Fruit fly (Drosophila melanogaster): Measurements from ENCODE around the gene CG14506.

The CG14506 gene

DNA sequence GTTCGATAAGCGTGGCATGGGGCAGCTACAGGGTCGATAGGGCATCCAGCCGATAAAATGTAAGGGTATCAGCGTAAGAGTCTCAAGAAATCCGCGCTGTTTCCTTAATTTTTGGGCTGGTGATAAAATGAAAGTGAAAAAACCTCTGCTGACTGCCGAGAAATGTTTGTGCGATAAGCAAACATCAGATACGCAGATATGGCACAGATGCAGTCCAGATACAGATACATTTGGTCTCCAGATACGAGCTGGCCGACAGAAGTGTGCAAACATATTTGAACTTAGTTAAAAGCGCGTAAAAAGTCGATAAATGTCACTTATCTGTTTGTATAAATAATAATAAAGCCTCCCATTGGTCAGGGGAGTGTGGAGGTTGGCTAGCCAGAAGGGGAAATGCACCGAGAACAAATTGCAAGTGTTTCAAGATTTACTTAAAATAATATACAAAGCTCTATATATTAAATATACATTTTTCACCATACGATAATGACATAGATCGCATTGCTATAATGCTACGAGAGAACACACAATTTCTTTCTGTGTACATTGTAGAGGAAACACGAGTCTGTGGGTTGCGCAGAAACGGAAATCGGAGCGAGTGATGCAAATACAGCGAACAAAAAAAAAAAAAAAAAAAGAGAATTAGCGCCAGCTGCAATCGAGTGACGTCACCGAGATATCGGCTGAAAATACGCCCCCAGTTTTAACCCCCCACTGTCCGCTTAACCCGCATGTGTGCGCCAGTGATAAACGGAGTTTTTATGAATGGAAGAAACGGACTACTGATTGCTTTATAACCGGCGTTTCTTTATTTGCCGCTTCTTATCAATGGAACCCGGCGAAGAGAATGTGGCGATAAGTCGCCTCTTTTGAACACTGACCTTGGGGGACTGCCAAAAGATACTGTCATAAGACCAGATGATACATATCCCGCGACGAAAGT lies 6.1 kb downstream of the CG14506 start (continued):
- TF ChIP-seq CG11456 (GFP tag; IDR thresholded peaks at IDR 0.05) = 0 out of 3 replicates have a peak, but pooled peaks have one; percentile 44
- peak; percentile 42; the same call in 1 of the 3 replicates for TF ChIP-seq zfh1 (GFP tag; IDR thresholded peaks at IDR 0.05)
- TF ChIP-seq prd (optimal IDR thresholded peaks at IDR 0.05) = no peak
- TF ChIP-seq prd (GFP tag; IDR thresholded peaks at IDR 0.05) = peak; percentile 64; the same call in 2 of the 3 replicates
- TF ChIP-seq chinmo (GFP tag; IDR thresholded peaks at IDR 0.05; ENCODE audit: partially characterized antibody) = no peak
- TF ChIP-seq CG9932 (GFP tag; IDR thresholded peaks at IDR 0.05) = no peak
- peak; percentile 42 for TF ChIP-seq phol (tag; optimal IDR thresholded peaks at IDR 0.05)
- peak; percentile 46 for TF ChIP-seq CG31441 (GFP tag; IDR thresholded peaks at IDR 0.05)
- no peak for TF ChIP-seq CG34376 (GFP tag; optimal IDR thresholded peaks at IDR 0.05)
- peak; percentile 31; the same call in 1 of the 2 replicates for TF ChIP-seq sob (GFP tag; IDR thresholded peaks at IDR 0.05)
- peak; percentile 54 for TF ChIP-seq CG2712 (tag; optimal IDR thresholded peaks at IDR 0.05)
- peak; percentile 18; the same call in 1 of the 3 replicates for TF ChIP-seq tgo (GFP tag; IDR thresholded peaks at IDR 0.05)
- TF ChIP-seq E2f1 (GFP tag; IDR thresholded peaks at IDR 0.05) = 0 out of 2 replicates have a peak, but pooled peaks have one; percentile 20
- TF ChIP-seq CG10959 (GFP tag; IDR thresholded peaks at IDR 0.05) = peak; percentile 53; the same call in 1 of the 2 replicates
- TF ChIP-seq pan (optimal IDR thresholded peaks at IDR 0.05) = no peak
- peak in 1 of 2 experiments; percentile 31 for TF ChIP-seq pan (GFP tag; optimal IDR thresholded peaks at IDR 0.05 in 1 of 2, IDR thresholded peaks at IDR 0.05 in 1 of 2)
- TF ChIP-seq ac (GFP tag; optimal IDR thresholded peaks at IDR 0.05) = no peak
- peak; percentile 22; the same call in 1 of the 3 replicates for TF ChIP-seq CG34422 (GFP tag; IDR thresholded peaks at IDR 0.05)
- TF ChIP-seq wdn (GFP tag; IDR thresholded peaks at IDR 0.05) = no peak
- TF ChIP-seq CG3726 (GFP tag; IDR thresholded peaks at IDR 0.05) = 0 out of 3 replicates have a peak, but pooled peaks have one; percentile 7
- peak; percentile 36 for TF ChIP-seq gem (tag; optimal IDR thresholded peaks at IDR 0.05)
- no peak for TF ChIP-seq nau (GFP tag; optimal IDR thresholded peaks at IDR 0.05)
- peak; percentile 36 for TF ChIP-seq CG18262 (tag; optimal IDR thresholded peaks at IDR 0.05)
- peak; percentile 15 for TF ChIP-seq CG17829 (tag; optimal IDR thresholded peaks at IDR 0.05)
- peak; percentile 1 for TF ChIP-seq trem (tag; optimal IDR thresholded peaks at IDR 0.05)
- TF ChIP-seq CG17361 (GFP tag; IDR thresholded peaks at IDR 0.05) = 0 out of 3 replicates have a peak, but pooled peaks have one; percentile 12
- TF ChIP-seq dmrt99B (tag; optimal IDR thresholded peaks at IDR 0.05) = peak; percentile 2
- TF ChIP-seq H2.0 (GFP tag; IDR thresholded peaks at IDR 0.05) = no peak
- 0 out of 2 replicates have a peak, but pooled peaks have one; percentile 18 for TF ChIP-seq Rfx (GFP tag; IDR thresholded peaks at IDR 0.05)

- TF ChIP-seq pros (GFP tag; optimal IDR thresholded peaks at IDR 0.05) = peak; percentile 97
- TF ChIP-seq CG13775 (GFP tag; optimal IDR thresholded peaks at IDR 0.05) = no peak
- peak; percentile 26 for TF ChIP-seq CG8281 (tag; optimal IDR thresholded peaks at IDR 0.05)
- no peak for TF ChIP-seq CG15269 (tag; optimal IDR thresholded peaks at IDR 0.05)
- TF ChIP-seq CG17328 (GFP tag; IDR thresholded peaks at IDR 0.05) = 0 out of 2 replicates have a peak, but pooled peaks have one; percentile 12
- TF ChIP-seq peb (GFP tag; IDR thresholded peaks at IDR 0.05) = no peak
- no peak for TF ChIP-seq Oli (tag; optimal IDR thresholded peaks at IDR 0.05)
- TF ChIP-seq gsb (GFP tag; IDR thresholded peaks at IDR 0.05) = no peak
- TF ChIP-seq Gug (GFP tag; IDR thresholded peaks at IDR 0.05) = no peak
- TF ChIP-seq Deaf1 (tag; optimal IDR thresholded peaks at IDR 0.05) = peak; percentile 8
- TF ChIP-seq NfI (GFP tag; optimal IDR thresholded peaks at IDR 0.05) = no peak
- peak; percentile 86 for TF ChIP-seq CG2199 (GFP tag; IDR thresholded peaks at IDR 0.05)
- no peak for TF ChIP-seq CkIIα-i1 (GFP tag; IDR thresholded peaks at IDR 0.05)
- TF ChIP-seq ci (GFP tag; IDR thresholded peaks at IDR 0.05) = 0 out of 3 replicates have a peak, but pooled peaks have one; percentile 35
- TF ChIP-seq nerfin-1 (tag; optimal IDR thresholded peaks at IDR 0.05) = peak; percentile 26
- TF ChIP-seq yki (optimal IDR thresholded peaks at IDR 0.05) = peak; percentile 41
- TF ChIP-seq CG12659 (GFP tag; optimal IDR thresholded peaks at IDR 0.05) = no peak
- no peak for TF ChIP-seq CG10979 (tag; optimal IDR thresholded peaks at IDR 0.05)
- TF ChIP-seq Camta (GFP tag; optimal IDR thresholded peaks at IDR 0.05) = no peak
- no peak for TF ChIP-seq Xbp1 (GFP tag; optimal IDR thresholded peaks at IDR 0.05)
Measured at dm6 chr3R:29287320-29287957, 9.5 kb downstream of the CG14506 start.

All from whole organism, embryonic.